Fruit fly (Drosophila melanogaster): ENCODE data around the gene CG6785.

CG6785 gene

dm6 chr2L:12044613-12045350 is at the start of gene CG6785:
Gene CG6785, minus strand, starts transcription at chr2L:12045200.
- TF ChIP-seq CG7368 (GFP tag; optimal IDR thresholded peaks at IDR 0.05), result peak; percentile 83
- TF ChIP-seq Hr4 (GFP tag; optimal IDR thresholded peaks at IDR 0.05), result peak; percentile 79
- no peak for TF ChIP-seq CG11902 (GFP tag; optimal IDR thresholded peaks at IDR 0.05)
- peak; percentile 87; the same call in 2 of the 3 replicates for TF ChIP-seq eg (GFP tag; IDR thresholded peaks at IDR 0.05)
- TF ChIP-seq net (GFP tag; optimal IDR thresholded peaks at IDR 0.05), result peak; percentile 86
- TF ChIP-seq Blimp-1 (GFP tag; optimal IDR thresholded peaks at IDR 0.05), result peak; percentile 26
- TF ChIP-seq CG8632 (GFP tag; optimal IDR thresholded peaks at IDR 0.05), result peak; percentile 89
- TF ChIP-seq topi (GFP tag; optimal IDR thresholded peaks at IDR 0.05), result peak; percentile 79
- peak; percentile 88 for TF ChIP-seq Sox102F (GFP tag; optimal IDR thresholded peaks at IDR 0.05)
- TF ChIP-seq CG4318 (GFP tag; optimal IDR thresholded peaks at IDR 0.05), result no peak
- TF ChIP-seq CG34406 (GFP tag; optimal IDR thresholded peaks at IDR 0.05), result peak; percentile 81
- no peak for TF ChIP-seq pdm3 (GFP tag; optimal IDR thresholded peaks at IDR 0.05)
- TF ChIP-seq CG32006 (GFP tag; optimal IDR thresholded peaks at IDR 0.05), result peak; percentile 80
- TF ChIP-seq Hr38 (GFP tag; optimal IDR thresholded peaks at IDR 0.05), result no peak
- peak; percentile 51 for TF ChIP-seq Ets21C (GFP tag; optimal IDR thresholded peaks at IDR 0.05)
- peak; percentile 82 for TF ChIP-seq CG1621 (tag; optimal IDR thresholded peaks at IDR 0.05)
- peak; percentile 70 for TF ChIP-seq CG11294 (GFP tag; IDR thresholded peaks at IDR 0.05)
- TF ChIP-seq fkh (GFP tag; optimal IDR thresholded peaks at IDR 0.05), result peak; percentile 96
- peak; percentile 73 for TF ChIP-seq CG6808 (GFP tag; optimal IDR thresholded peaks at IDR 0.05)
- peak; percentile 58 to 59 for TF ChIP-seq salr (GFP tag; optimal IDR thresholded peaks at IDR 0.05)
- TF ChIP-seq Lpt (GFP tag; optimal IDR thresholded peaks at IDR 0.05), result peak; percentile 78
- peak; percentile 74 for TF ChIP-seq CG11762 (GFP tag; optimal IDR thresholded peaks at IDR 0.05; ENCODE audit: insufficient read depth)
- TF ChIP-seq CG3919 (GFP tag; optimal IDR thresholded peaks at IDR 0.05), result no peak
- peak; percentile 69 for TF ChIP-seq CG10631 (GFP tag; optimal IDR thresholded peaks at IDR 0.05)
- peak; percentile 80 for TF ChIP-seq acj6 (GFP tag; optimal IDR thresholded peaks at IDR 0.05)
- TF ChIP-seq svp (GFP tag), result peak; percentile 92
- peak; percentile 70 for TF ChIP-seq Hr39 (GFP tag; optimal IDR thresholded peaks at IDR 0.05)
- TF ChIP-seq CG16779 (tag; optimal IDR thresholded peaks at IDR 0.05), result peak; percentile 86
- peak; percentile 67 to 83 for TF ChIP-seq ss (GFP tag; optimal IDR thresholded peaks at IDR 0.05)
- TF ChIP-seq CG3032 (tag; optimal IDR thresholded peaks at IDR 0.05), result peak; percentile 52
- TF ChIP-seq CG8119 (GFP tag; IDR thresholded peaks at IDR 0.05), result peak; percentile 91; the same call in 2 of the 3 replicates
- peak; percentile 77 for TF ChIP-seq CG6163 (GFP tag; IDR thresholded peaks at IDR 0.05)
- peak; percentile 62 for TF ChIP-seq Gug (GFP tag; IDR thresholded peaks at IDR 0.05)
- TF ChIP-seq CG6854 (GFP tag; optimal IDR thresholded peaks at IDR 0.05), result peak; percentile 79
- peak; percentile 71 for TF ChIP-seq CG31627 (GFP tag; optimal IDR thresholded peaks at IDR 0.05)
- peak; percentile 88 for TF ChIP-seq CG6276 (GFP tag; optimal IDR thresholded peaks at IDR 0.05)
- peak; percentile 76 for TF ChIP-seq CG10669 (GFP tag; optimal IDR thresholded peaks at IDR 0.05)
- peak; percentile 74 for TF ChIP-seq lz (GFP tag; optimal IDR thresholded peaks at IDR 0.05)
- peak; percentile 92 for TF ChIP-seq CG6792 (GFP tag; optimal IDR thresholded peaks at IDR 0.05)
- peak; percentile 58 for TF ChIP-seq fd59A (GFP tag; optimal IDR thresholded peaks at IDR 0.05)
- peak; percentile 85 for TF ChIP-seq Sox14 (GFP tag; optimal IDR thresholded peaks at IDR 0.05)
- TF ChIP-seq CG9139 (GFP tag; optimal IDR thresholded peaks at IDR 0.05), result peak; percentile 46
- peak; percentile 86 for TF ChIP-seq vri (GFP tag; optimal IDR thresholded peaks at IDR 0.05)
- TF ChIP-seq Smox (GFP tag; optimal IDR thresholded peaks at IDR 0.05), result no peak
- peak; percentile 93 for TF ChIP-seq CG15336 (GFP tag; IDR thresholded peaks at IDR 0.05)
- peak; percentile 87 for TF ChIP-seq Eip93F (GFP tag; optimal IDR thresholded peaks at IDR 0.05)
- peak; percentile 67 for TF ChIP-seq Ets96B (tag; optimal IDR thresholded peaks at IDR 0.05)
- TF ChIP-seq dac (GFP tag; optimal IDR thresholded peaks at IDR 0.05), result peak; percentile 67
- TF ChIP-seq spab (GFP tag; optimal IDR thresholded peaks at IDR 0.05), result peak; percentile 60
- TF ChIP-seq Met (GFP tag; optimal IDR thresholded peaks at IDR 0.05), result peak; percentile 86

Measured in whole organism, prepupa.